Fruit fly (Drosophila melanogaster): ENCODE results near the gene CG13474.

The CG13474 gene

DNA sequence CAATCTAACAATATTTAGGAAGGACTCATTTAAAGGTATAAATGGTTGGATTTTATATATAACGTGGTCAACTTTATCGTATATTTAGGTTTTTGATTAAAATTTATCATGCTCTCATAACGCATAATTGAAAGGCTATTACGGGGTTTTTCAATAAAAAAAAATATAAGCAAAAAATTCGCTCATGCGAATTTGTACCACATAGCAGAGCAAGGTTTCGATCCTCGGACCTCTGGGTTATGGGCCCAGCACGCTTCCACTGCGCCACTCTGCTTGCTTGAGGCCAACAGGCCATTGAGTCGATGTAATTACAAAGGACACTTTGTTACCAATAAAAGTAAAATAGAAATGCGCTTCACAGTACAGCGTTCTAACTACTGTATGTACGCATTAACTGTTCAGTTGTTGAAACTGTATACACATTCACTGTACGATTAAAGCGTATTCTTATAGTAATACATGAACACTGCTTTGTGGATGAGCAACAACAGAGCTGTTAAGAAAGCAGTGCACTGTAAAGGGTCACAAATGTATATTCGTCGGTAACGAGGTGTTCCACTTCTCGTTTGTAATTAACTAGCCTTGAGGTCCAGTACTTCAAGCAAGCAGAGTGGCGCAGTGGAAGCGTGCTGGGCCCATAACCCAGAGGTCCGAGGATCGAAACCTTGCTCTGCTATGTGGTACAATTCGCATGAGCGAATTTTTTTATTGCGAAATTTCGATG lies 23.0 kb downstream of the CG13474 start (continued):
- no peak for TF ChIP-seq CG3838 (GFP tag; optimal IDR thresholded peaks at IDR 0.05)
- no peak for TF ChIP-seq CG18011 (GFP tag; optimal IDR thresholded peaks at IDR 0.05)
- no peak for TF ChIP-seq ERR (GFP tag; optimal IDR thresholded peaks at IDR 0.05)
- TF ChIP-seq CG15601 (tag; optimal IDR thresholded peaks at IDR 0.05) = no peak
- TF ChIP-seq bigmax (GFP tag; optimal IDR thresholded peaks at IDR 0.05) = no peak
- TF ChIP-seq CG14441 (GFP tag; IDR thresholded peaks at IDR 0.05) = no peak
- TF ChIP-seq CG8944 (GFP tag; optimal IDR thresholded peaks at IDR 0.05) = no peak
- no peak for TF ChIP-seq CG4360 (GFP tag; IDR thresholded peaks at IDR 0.05)
- TF ChIP-seq Hr3 (GFP tag; optimal IDR thresholded peaks at IDR 0.05) = no peak
- TF ChIP-seq Rx (GFP tag; IDR thresholded peaks at IDR 0.05) = no peak
- TF ChIP-seq CG11723 (GFP tag; optimal IDR thresholded peaks at IDR 0.05) = no peak
- no peak for TF ChIP-seq Six4 (GFP tag; optimal IDR thresholded peaks at IDR 0.05)
- TF ChIP-seq pita (GFP tag; optimal IDR thresholded peaks at IDR 0.05) = no peak
- no peak for TF ChIP-seq Optix (GFP tag; IDR thresholded peaks at IDR 0.05)
- TF ChIP-seq CG14014 (GFP tag; IDR thresholded peaks at IDR 0.05) = no peak
- no peak for TF ChIP-seq danr (GFP tag; IDR thresholded peaks at IDR 0.05)
- TF ChIP-seq Nf-YA (GFP tag; IDR thresholded peaks at IDR 0.05) = no peak
- no peak for TF ChIP-seq pnt (GFP tag; optimal IDR thresholded peaks at IDR 0.05)
- no peak for TF ChIP-seq CG7556 (GFP tag; optimal IDR thresholded peaks at IDR 0.05)
- TF ChIP-seq kay (GFP tag; optimal IDR thresholded peaks at IDR 0.05) = no peak
- TF ChIP-seq so (GFP tag; IDR thresholded peaks at IDR 0.05) = no peak
- no peak for TF ChIP-seq Bteb2 (GFP tag; optimal IDR thresholded peaks at IDR 0.05)
- TF ChIP-seq nerfin-2 (GFP tag; IDR thresholded peaks at IDR 0.05; ENCODE audit: partially characterized antibody) = peak; percentile 81
- no peak for TF ChIP-seq ro (GFP tag; IDR thresholded peaks at IDR 0.05)
- peak; percentile 95 for TF ChIP-seq mld (GFP tag; IDR thresholded peaks at IDR 0.05; ENCODE audit: partially characterized antibody)
- peak; percentile 87 for TF ChIP-seq ato (GFP tag; IDR thresholded peaks at IDR 0.05; ENCODE audit: partially characterized antibody)
- peak; percentile 29 for TF ChIP-seq tap (tag; optimal IDR thresholded peaks at IDR 0.05)
- no peak for TF ChIP-seq H2.0 (GFP tag; IDR thresholded peaks at IDR 0.05)
- no peak for TF ChIP-seq Mrtf (GFP tag; IDR thresholded peaks at IDR 0.05)
- peak; percentile 1 for TF ChIP-seq Lhr (GFP tag; optimal IDR thresholded peaks at IDR 0.05)
- no peak for TF ChIP-seq fd64A (GFP tag; optimal IDR thresholded peaks at IDR 0.05)
- no peak for TF ChIP-seq CG33557 (GFP tag; optimal IDR thresholded peaks at IDR 0.05)
- peak; percentile 47 for TF ChIP-seq inv (GFP tag; IDR thresholded peaks at IDR 0.05; ENCODE audit: partially characterized antibody)
- TF ChIP-seq dimm (GFP tag; IDR thresholded peaks at IDR 0.05) = no peak
- 0 out of 2 replicates have a peak, but pooled peaks have one; percentile 27 for TF ChIP-seq aop (GFP tag; IDR thresholded peaks at IDR 0.05)
- TF ChIP-seq CG6254 (GFP tag; optimal IDR thresholded peaks at IDR 0.05) = no peak
- no peak for TF ChIP-seq sob (GFP tag; IDR thresholded peaks at IDR 0.05)
- no peak for TF ChIP-seq CG9932 (GFP tag; IDR thresholded peaks at IDR 0.05)
- peak; percentile 2 for TF ChIP-seq CG10147 (GFP tag; optimal IDR thresholded peaks at IDR 0.05)
- no peak for TF ChIP-seq CG17385 (GFP tag; optimal IDR thresholded peaks at IDR 0.05)
- TF ChIP-seq Trl (optimal IDR thresholded peaks at IDR 0.05) = no peak
- TF ChIP-seq Trl (GFP tag; optimal IDR thresholded peaks at IDR 0.05) = no peak
- TF ChIP-seq CG12236 (GFP tag; optimal IDR thresholded peaks at IDR 0.05) = no peak
- TF ChIP-seq Hr51 (GFP tag; optimal IDR thresholded peaks at IDR 0.05) = no peak
- no peak for TF ChIP-seq CG34376 (GFP tag; optimal IDR thresholded peaks at IDR 0.05)
- no peak for TF ChIP-seq pan (optimal IDR thresholded peaks at IDR 0.05)
- peak in 1 of 2 experiments; percentile 5 for TF ChIP-seq pan (GFP tag; optimal IDR thresholded peaks at IDR 0.05 in 1 of 2, IDR thresholded peaks at IDR 0.05 in 1 of 2)
- no peak for TF ChIP-seq schlank (tag; optimal IDR thresholded peaks at IDR 0.05)
- peak; percentile 58 for TF ChIP-seq CG17829 (tag; optimal IDR thresholded peaks at IDR 0.05)
- no peak for TF ChIP-seq CG9609 (GFP tag; optimal IDR thresholded peaks at IDR 0.05)
- TF ChIP-seq tup (GFP tag; optimal IDR thresholded peaks at IDR 0.05) = no peak

Data from whole organism, embryonic.